Worm (Caenorhabditis elegans): ENCODE data around the gene F46G10.1.

ce11 chrX:13306869-13307446, 4.6 kb downstream of the F46G10.1 start:
- TF ChIP-seq lim-6 (tag; optimal IDR thresholded peaks at IDR 0.05) (peak; percentile 64), ama-1 (optimal IDR thresholded peaks at IDR 0.05) (no peak), pqm-1 (tag; optimal IDR thresholded peaks at IDR 0.05) (peak; percentile 53), hlh-13 (GFP tag; optimal IDR thresholded peaks at IDR 0.05) (peak; percentile 82), ceh-6 (GFP tag; optimal IDR thresholded peaks at IDR 0.05) (peak; percentile 94), mec-3 (tag; optimal IDR thresholded peaks at IDR 0.05; ENCODE audit: borderline replicate concordance) (no peak), ahr-1 (tag; optimal IDR thresholded peaks at IDR 0.05) (peak; percentile 86), ceh-34 (tag; optimal IDR thresholded peaks at IDR 0.05) (peak; percentile 91), unc-55 (GFP tag; optimal IDR thresholded peaks at IDR 0.05) (peak; percentile 62), pax-1 (tag; optimal IDR thresholded peaks at IDR 0.05) (no peak), zip-5 (tag; optimal IDR thresholded peaks at IDR 0.05) (peak; percentile 67), ets-4 (tag; optimal IDR thresholded peaks at IDR 0.05) (peak; percentile 52), pag-3 (tag; optimal IDR thresholded peaks at IDR 0.05; ENCODE audit: borderline replicate concordance) (peak; percentile 74), fkh-10 (GFP tag; optimal IDR thresholded peaks at IDR 0.05) (peak; percentile 83)
